Fruit fly (Drosophila melanogaster) Kc167 (cell line): Measurements from ENCODE around the gene CG34008.

Source experiments
- Myc ChIP-seq: fragments of >200 bp; optimal IDR thresholded peaks from 2 replicates; lab custom pipeline; 2017; ENCODE audit warnings: missing external identifiers
- insv ChIP-seq: fragments of >200 bp; optimal IDR thresholded peaks from 3 replicates; lab custom pipeline; 2018; ENCODE audit warnings: missing external identifiers
- psq ChIP-seq: fragments of >200 bp; optimal IDR thresholded peaks from 2 replicates; lab custom pipeline; 2017; ENCODE audit warnings: missing external identifiers

dm6 chr3R:20557114-20557414, 24.3 kb downstream of the CG34008 start:
- no peak for TF ChIP-seq psq (lab: Kevin White, UChicago)
- TF ChIP-seq Myc (lab: Kevin White, UChicago), result no peak
- no peak for TF ChIP-seq insv (lab: Kevin White, UChicago)
